Worm (Caenorhabditis elegans): ENCODE data around the gene vps-26.

vps-26 gene

ce11 chrIV:9310935-9311566, 30.5 kb downstream of the vps-26 start (continued):
- TF ChIP-seq vab-7 (GFP tag; IDR thresholded peaks at IDR 0.05) (no peak), hlh-30 (tag; optimal IDR thresholded peaks at IDR 0.05; ENCODE audit: insufficient read depth) (no peak), lin-13 (GFP tag; optimal IDR thresholded peaks at IDR 0.05) (no peak), Y48G9A.11 (GFP tag; IDR thresholded peaks at IDR 0.05) (no peak), pha-4 (GFP tag; IDR thresholded peaks at IDR 0.05) (no peak), pha-4 (tag; optimal IDR thresholded peaks at IDR 0.05) (no peak), nhr-28 (tag; optimal IDR thresholded peaks at IDR 0.05) (peak; percentile 71), lim-7 (GFP tag; IDR thresholded peaks at IDR 0.05) (no peak), lin-15B (tag; optimal IDR thresholded peaks at IDR 0.05) (no peak), aha-1 (tag) (peak; percentile 91), saeg-2 (GFP tag; IDR thresholded peaks at IDR 0.05) (no peak), F49E8.2 (tag; optimal IDR thresholded peaks at IDR 0.05; ENCODE audit: borderline replicate concordance) (no peak), ztf-7 (tag; optimal IDR thresholded peaks at IDR 0.05) (no peak), php-3 (GFP tag; IDR thresholded peaks at IDR 0.05) (0 out of 2 replicates have a peak, but pooled peaks have one; percentile 32), T20F7.1 (GFP tag; optimal IDR thresholded peaks at IDR 0.05) (peak; percentile 13), hlh-11 (tag; optimal IDR thresholded peaks at IDR 0.05) (peak; percentile 57), daf-16 (GFP tag; optimal IDR thresholded peaks at IDR 0.05) (no peak), daf-16 (tag; optimal IDR thresholded peaks at IDR 0.05) (peak; percentile 62), gei-8 (GFP tag; optimal IDR thresholded peaks at IDR 0.05) (no peak), ZK546.5 (tag; optimal IDR thresholded peaks at IDR 0.05) (no peak), tag-97 (GFP tag; IDR thresholded peaks at IDR 0.05) (no peak), pqm-1 (tag; optimal IDR thresholded peaks at IDR 0.05) (peak; percentile 44), daf-12 (tag; optimal IDR thresholded peaks at IDR 0.05) (no peak), ztf-11 (tag; optimal IDR thresholded peaks at IDR 0.05) (no peak), F37D6.2 (tag; optimal IDR thresholded peaks at IDR 0.05) (no peak), duxl-1 (tag; optimal IDR thresholded peaks at IDR 0.05; ENCODE audit: poor library complexity) (no peak)

ce11 chrIV:9308975-9309374, 32.6 kb downstream of the vps-26 start, which contains the start of gene F49C12.6:
TSS of gene F49C12.6 (minus strand) at chrIV:9309075.
- TF ChIP-seq Y48G9A.11 (GFP tag; IDR thresholded peaks at IDR 0.05) (no peak), attf-4 (tag; optimal IDR thresholded peaks at IDR 0.05) (no peak), duxl-1 (tag; optimal IDR thresholded peaks at IDR 0.05; ENCODE audit: poor library complexity) (no peak)

- TF ChIP-seq daf-16 (GFP tag; optimal IDR thresholded peaks at IDR 0.05) (no peak), daf-16 (tag; optimal IDR thresholded peaks at IDR 0.05) (no peak), spr-1 (tag; optimal IDR thresholded peaks at IDR 0.05) (no peak), zfp-2 (tag; optimal IDR thresholded peaks at IDR 0.05) (no peak), ceh-20 (GFP tag; IDR thresholded peaks at IDR 0.05) (no peak)
These were observed 37.0 kb downstream of the vps-26 start, which contains the start of gene F49C12.5 for ce11 chrIV:9304617-9305016. TSS of gene F49C12.5 (plus strand) at chrIV:9304917.

ce11 chrIV:9303994-9304393, 37.6 kb downstream of the vps-26 start, which contains the start of gene F49C12.4:
TSS of gene F49C12.4 (minus strand) at chrIV:9304094.
- TF ChIP-seq ctbp-1 (GFP tag; IDR thresholded peaks at IDR 0.05) (no peak), mxl-3 (GFP tag; optimal IDR thresholded peaks at IDR 0.05) (no peak), nhr-11 (tag; optimal IDR thresholded peaks at IDR 0.05) (no peak), php-3 (GFP tag; IDR thresholded peaks at IDR 0.05) (no peak), lin-29 (GFP tag; IDR thresholded peaks at IDR 0.05) (no peak), F10B5.3 (tag; optimal IDR thresholded peaks at IDR 0.05) (no peak), nhr-48 (tag; optimal IDR thresholded peaks at IDR 0.05) (no peak), hlh-11 (tag; optimal IDR thresholded peaks at IDR 0.05) (no peak), F44E2.7 (GFP tag; IDR thresholded peaks at IDR 0.05) (no peak), nhr-6 (tag; optimal IDR thresholded peaks at IDR 0.05) (no peak), lir-3 (tag; optimal IDR thresholded peaks at IDR 0.05) (no peak), hif-1 (tag; optimal IDR thresholded peaks at IDR 0.05) (no peak), jun-1 (tag; optimal IDR thresholded peaks at IDR 0.05) (no peak), nhr-41 (GFP tag; IDR thresholded peaks at IDR 0.05) (no peak), fkh-10 (GFP tag; optimal IDR thresholded peaks at IDR 0.05) (no peak)

Measured in whole organism, L4 larva.